Fruit fly (Drosophila melanogaster): ENCODE measurements around the gene Itgbn.
A peak's percentile ranks its signal among the peaks of the same experiment; 100 is the strongest.

Itgbn gene

DNA sequence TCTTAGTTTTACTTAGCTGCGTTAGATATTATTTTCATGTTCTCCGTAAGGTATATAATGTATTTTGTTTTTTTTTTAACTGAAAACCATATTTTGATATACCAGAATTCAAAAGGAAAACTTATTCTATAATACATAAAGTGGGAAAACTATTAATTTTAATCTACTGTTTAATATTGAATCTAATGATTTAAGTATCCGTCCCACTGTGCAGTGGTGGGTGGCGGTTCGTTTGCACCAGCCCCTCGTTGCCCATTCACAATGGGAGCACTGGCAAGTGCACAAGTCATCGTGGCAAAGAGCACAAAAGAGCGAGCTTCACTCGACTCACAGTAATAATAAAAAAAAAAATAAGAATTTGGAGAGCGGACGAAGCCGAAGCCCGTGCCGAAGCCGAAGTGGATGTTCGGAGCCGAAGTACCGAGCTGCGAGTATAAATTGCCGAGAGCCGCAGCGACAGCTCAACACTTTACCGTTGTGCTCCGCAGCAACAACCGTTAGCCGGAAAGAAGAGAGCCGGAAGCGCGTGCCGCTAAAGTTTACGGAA, 43.7 kb downstream of the Itgbn start, which contains the start of gene CG34136 (continued):
- TF ChIP-seq PHDP (tag; optimal IDR thresholded peaks at IDR 0.05) (peak; percentile 37), NfI (GFP tag; optimal IDR thresholded peaks at IDR 0.05) (peak; percentile 12), CG9797 (GFP tag; optimal IDR thresholded peaks at IDR 0.05) (no peak), ssp (GFP tag; IDR thresholded peaks at IDR 0.05) (no peak), CG3847 (GFP tag; IDR thresholded peaks at IDR 0.05) (no peak), CG8290 (GFP tag; optimal IDR thresholded peaks at IDR 0.05) (no peak), CG8290 (tag; optimal IDR thresholded peaks at IDR 0.05) (no peak), CG2712 (tag; optimal IDR thresholded peaks at IDR 0.05) (peak; percentile 97), CG2875 (GFP tag; optimal IDR thresholded peaks at IDR 0.05) (peak; percentile 11), CG16779 (GFP tag; IDR thresholded peaks at IDR 0.05) (no peak), Ssrp (tag; optimal IDR thresholded peaks at IDR 0.05) (peak; percentile 44), dan (GFP tag; IDR thresholded peaks at IDR 0.05) (no peak), Hsf (GFP tag; optimal IDR thresholded peaks at IDR 0.05) (peak; percentile 40), Ets97D (GFP tag; optimal IDR thresholded peaks at IDR 0.05) (no peak), Hr3 (GFP tag; optimal IDR thresholded peaks at IDR 0.05) (no peak), sr (GFP tag; IDR thresholded peaks at IDR 0.05) (no peak), ac (GFP tag; optimal IDR thresholded peaks at IDR 0.05) (no peak), H15 (GFP tag; IDR thresholded peaks at IDR 0.05) (no peak), Mes4 (GFP tag; optimal IDR thresholded peaks at IDR 0.05) (no peak), CG17385 (GFP tag; optimal IDR thresholded peaks at IDR 0.05) (no peak), inv (GFP tag; IDR thresholded peaks at IDR 0.05; ENCODE audit: partially characterized antibody) (no peak), cg (GFP tag; optimal IDR thresholded peaks at IDR 0.05) (no peak), trem (tag; optimal IDR thresholded peaks at IDR 0.05) (no peak), gce (GFP tag; IDR thresholded peaks at IDR 0.05) (no peak), pb (GFP tag; optimal IDR thresholded peaks at IDR 0.05) (no peak), Hand (GFP tag; optimal IDR thresholded peaks at IDR 0.05) (no peak), mam (GFP tag; optimal IDR thresholded peaks at IDR 0.05) (no peak), stc (GFP tag; IDR thresholded peaks at IDR 0.05) (no peak), CG10366 (GFP tag; IDR thresholded peaks at IDR 0.05) (no peak), kay (GFP tag; optimal IDR thresholded peaks at IDR 0.05) (no peak), CG10654 (GFP tag; optimal IDR thresholded peaks at IDR 0.05) (no peak), CG6254 (GFP tag; optimal IDR thresholded peaks at IDR 0.05) (peak; percentile 6), shn (GFP tag; optimal IDR thresholded peaks at IDR 0.05) (peak; percentile 3), CG17186 (GFP tag; optimal IDR thresholded peaks at IDR 0.05) (no peak), fd102C (GFP tag; optimal IDR thresholded peaks at IDR 0.05) (no peak), CG14667 (GFP tag; IDR thresholded peaks at IDR 0.05) (no peak), crol (GFP tag; IDR thresholded peaks at IDR 0.05) (no peak), Doc2 (GFP tag; IDR thresholded peaks at IDR 0.05) (no peak), CG3838 (GFP tag; optimal IDR thresholded peaks at IDR 0.05) (no peak), CG9727 (GFP tag; optimal IDR thresholded peaks at IDR 0.05) (peak; percentile 38), sqz (GFP tag; optimal IDR thresholded peaks at IDR 0.05) (peak; percentile 87), CG30431 (GFP tag; optimal IDR thresholded peaks at IDR 0.05) (no peak), Fer1 (GFP tag; optimal IDR thresholded peaks at IDR 0.05) (peak; percentile 12), ato (GFP tag; IDR thresholded peaks at IDR 0.05; ENCODE audit: partially characterized antibody) (no peak), CG15479 (GFP tag; optimal IDR thresholded peaks at IDR 0.05) (peak; percentile 11), Aef1 (GFP tag; IDR thresholded peaks at IDR 0.05) (no peak), seq (GFP tag; IDR thresholded peaks at IDR 0.05) (no peak; the same call in 1 of the 2 replicates), Doc3 (GFP tag; IDR thresholded peaks at IDR 0.05; ENCODE audit: partially characterized antibody) (no peak), Awh (GFP tag; IDR thresholded peaks at IDR 0.05) (no peak), CG13624 (GFP tag; optimal IDR thresholded peaks at IDR 0.05) (no peak), Fer2 (tag; optimal IDR thresholded peaks at IDR 0.05) (no peak), CG10543 (GFP tag; optimal IDR thresholded peaks at IDR 0.05) (peak; percentile 21)

Data from whole organism, embryonic.